Fruit fly (Drosophila melanogaster) whole organism, wandering third instar larva: ENCODE data around the gene CG11598.

ENCODE experiments used
- Abd-B ChIP-seq: fragments of >200 bp; optimal IDR thresholded peaks from 2 replicates; lab custom pipeline; 2017; ENCODE audit warnings: missing biosample characterization, missing genetic modification characterization
- Mio ChIP-seq: sonication (Bioruptor generic); optimal IDR thresholded peaks from 2 replicates; lab custom pipeline; 2016; ENCODE audit warnings: missing biosample characterization, missing genetic modification characterization
- Sp1 ChIP-seq: fragments of 200-800 bp; sonication (Bioruptor generic); optimal IDR thresholded peaks from 3 replicates; lab custom pipeline; 2019; ENCODE audit warnings: missing biosample characterization, mild to moderate bottlenecking, missing genetic modification characterization, moderate library complexity
- h ChIP-seq: fragments of 200-800 bp; sonication (Bioruptor generic); optimal IDR thresholded peaks from 3 replicates; lab custom pipeline; 2016; ENCODE audit warnings: missing biosample characterization, mild to moderate bottlenecking, missing genetic modification characterization
- tai ChIP-seq: sonication (Bioruptor generic); optimal IDR thresholded peaks from 2 replicates; lab custom pipeline; 2016; ENCODE audit warnings: missing biosample characterization, missing genetic modification characterization
- usp ChIP-seq: fragments of >200 bp; optimal IDR thresholded peaks from 2 replicates; lab custom pipeline; 2017; ENCODE audit warnings: missing biosample characterization, missing genetic modification characterization

DNA sequence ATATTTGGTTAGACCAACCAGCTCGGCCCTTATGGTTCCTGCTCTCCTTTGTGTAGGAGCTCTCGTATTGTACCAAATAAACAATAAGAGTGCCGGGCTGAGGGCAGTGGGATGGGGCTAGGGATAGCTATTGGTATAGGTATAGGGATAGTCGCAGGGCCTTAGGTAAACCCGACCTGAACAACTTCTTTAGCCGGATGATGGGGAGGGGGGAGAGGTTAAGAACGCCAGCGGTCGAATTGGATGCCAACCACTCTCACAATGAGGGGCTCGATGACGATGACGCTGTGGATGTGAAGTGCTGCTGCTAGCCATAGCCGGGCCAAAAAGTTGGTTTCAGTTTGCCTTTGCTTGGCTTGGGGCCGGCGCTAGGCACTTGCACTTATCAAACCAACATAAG is 12.6 kb downstream of the CG11598 start:
- TF ChIP-seq Abd-B (GFP tag; lab: Kevin White, UChicago): no peak
- TF ChIP-seq usp: no peak
- TF ChIP-seq tai (GFP tag; lab: Kevin White, UChicago): no peak
- TF ChIP-seq Sp1 (GFP tag; lab: Kevin White, UChicago): no peak
- no peak for TF ChIP-seq Mio (GFP tag; lab: Kevin White, UChicago)
- TF ChIP-seq h (GFP tag; lab: Kevin White, UChicago): no peak
